Worm (Caenorhabditis elegans) whole organism, dauer: ENCODE data around the gene egg-2.

Source experiments
- unc-62 ChIP-seq: sonication (generic microtip); optimal IDR thresholded peaks from 2 replicates; lab custom pipeline; 2017; ENCODE audit warnings: missing biosample characterization, missing genetic modification reagents, missing genetic modification characterization

The egg-2 gene

ce11 chrIII:7078737-7079136 is 18.4 kb upstream of the egg-2 start, which contains the start of gene ZK418.6:
Gene ZK418.6, minus strand, starts transcription at chrIII:7078837.
- TF ChIP-seq unc-62 (GFP tag; lab: Kevin White, UChicago): no peak

- no peak for TF ChIP-seq unc-62 (GFP tag; lab: Kevin White, UChicago)
Measured at ce11 chrIII:7076386-7076785, 16.0 kb upstream of the egg-2 start, which contains the start of gene ZK418.13. Gene ZK418.13, minus strand, starts transcription at chrIII:7076486.

- TF ChIP-seq unc-62 (GFP tag; lab: Kevin White, UChicago): no peak
Measured at ce11 chrIII:7073801-7074386, 13.5 kb upstream of the egg-2 start, which contains the start of gene ZK418.5. Gene ZK418.5, minus strand, starts transcription at chrIII:7073851.

DNA sequence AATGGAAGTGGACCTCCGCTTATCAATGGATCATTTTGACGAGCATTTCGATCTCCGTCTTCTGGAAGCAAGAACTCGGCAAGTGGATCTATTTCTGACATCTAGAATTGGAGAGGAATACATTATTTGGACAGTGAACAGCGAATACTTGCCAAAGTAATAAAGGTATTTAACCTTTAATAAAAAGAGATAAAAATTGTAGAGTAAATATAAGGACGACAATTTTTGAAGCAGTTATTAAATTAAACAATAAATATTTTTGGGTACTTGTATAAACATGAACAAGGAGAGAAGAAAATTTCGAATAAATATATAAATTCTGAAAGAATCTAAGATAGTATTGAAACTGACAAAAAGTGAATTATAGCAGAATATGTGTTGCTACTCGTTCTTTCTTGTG is 12.1 kb upstream of the egg-2 start, which contains the start of gene lin-37:
TSS of gene lin-37 (minus strand) at position 101 of the 400 bp plus-strand sequence.
- no peak for TF ChIP-seq unc-62 (GFP tag; lab: Kevin White, UChicago)

DNA sequence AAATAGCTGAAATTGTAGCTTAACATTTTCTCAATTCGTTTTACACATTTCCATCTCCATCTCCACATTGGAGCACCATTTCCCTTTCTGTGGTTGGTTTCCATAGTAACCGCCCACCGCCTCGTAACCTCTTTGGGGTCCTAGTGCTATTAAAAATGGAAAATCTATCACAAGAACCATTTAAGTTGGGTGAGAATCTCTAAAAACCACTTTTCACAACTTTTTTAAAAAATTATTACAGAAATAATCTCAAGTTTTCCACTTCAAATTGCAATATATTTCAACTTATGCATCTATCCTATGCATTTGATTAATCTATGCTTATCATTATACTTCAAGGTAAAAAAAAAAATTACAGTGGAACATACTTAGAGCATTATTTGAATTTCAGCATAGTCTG is 9.6 kb upstream of the egg-2 start, which contains the start of gene tmem-17:
TSS of gene tmem-17 (plus strand) at position 301 of the 400 bp plus-strand sequence.
- no peak for TF ChIP-seq unc-62 (GFP tag; lab: Kevin White, UChicago)

DNA sequence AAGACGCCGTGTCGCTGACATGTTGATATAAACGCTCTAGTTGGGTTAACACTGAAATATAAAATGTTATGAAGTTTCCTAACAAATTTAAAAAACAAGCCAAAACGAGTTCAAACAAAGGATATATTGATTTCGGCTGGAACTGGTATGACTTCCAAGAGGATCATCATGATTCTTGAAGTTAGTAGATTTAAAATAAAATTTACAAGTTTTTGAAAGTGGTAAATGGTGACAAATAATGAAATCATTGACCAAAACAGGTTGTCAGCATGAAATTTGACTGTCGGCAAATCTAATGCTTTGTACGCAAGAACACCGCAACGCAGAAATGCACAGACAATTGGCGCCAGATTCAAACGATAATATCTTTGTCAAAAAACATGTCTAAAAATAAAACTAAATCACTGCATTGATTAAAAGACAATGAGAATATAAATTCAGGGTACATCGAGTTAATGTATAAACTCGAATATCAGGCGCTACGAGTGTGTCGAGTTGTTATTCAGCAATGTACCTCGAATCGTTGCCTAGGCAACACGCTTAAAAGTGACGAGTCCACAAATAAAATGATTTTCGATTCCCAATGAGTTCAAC is 8.2 kb upstream of the egg-2 start, which contains the start of the genes ubc-18 and R01H2.8:
TSS of gene ubc-18 (minus strand) at position 51 of the 594 bp plus-strand sequence.
TSS of gene R01H2.8 (plus strand) at position 544 of the 594 bp plus-strand sequence.
- no peak for TF ChIP-seq unc-62 (GFP tag; lab: Kevin White, UChicago)

- no peak for TF ChIP-seq unc-62 (GFP tag; lab: Kevin White, UChicago)
Measured at ce11 chrIII:7067385-7067896, 7.1 kb upstream of the egg-2 start, which contains the start of gene ger-1. Gene ger-1, minus strand, starts transcription at chrIII:7067477.

- no peak for TF ChIP-seq unc-62 (GFP tag; lab: Kevin White, UChicago)
Measured at ce11 chrIII:7064185-7064584, 3.8 kb upstream of the egg-2 start, which contains the start of gene R01H2.4. Gene R01H2.4, minus strand, starts transcription at chrIII:7064285.

ce11 chrIII:7063061-7063460 is 2.7 kb upstream of the egg-2 start:
- TF ChIP-seq unc-62 (GFP tag; lab: Kevin White, UChicago): no peak

DNA sequence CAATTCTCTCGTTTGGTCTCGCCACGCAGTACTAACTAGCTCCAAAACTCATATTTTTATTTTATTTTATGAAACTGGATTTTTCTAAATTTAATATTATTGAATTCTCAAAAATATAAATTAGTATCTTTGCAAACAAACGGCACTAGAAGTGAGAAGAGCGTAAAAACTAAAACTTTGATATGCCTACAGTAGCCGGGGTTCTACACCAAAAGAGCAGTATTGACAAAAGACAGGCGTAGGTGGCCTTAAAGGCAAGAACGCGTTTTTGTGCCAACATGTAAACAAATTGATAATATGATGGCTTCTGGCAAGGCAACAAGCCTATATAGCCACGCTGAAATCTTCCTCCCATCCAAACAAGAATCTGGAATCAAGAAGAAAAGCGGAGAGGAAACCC is 2.2 kb upstream of the egg-2 start, which contains the start of gene R01H2.1:
TSS of gene R01H2.1 (plus strand) at position 301 of the 400 bp plus-strand sequence.
- no peak for TF ChIP-seq unc-62 (GFP tag; lab: Kevin White, UChicago)

DNA sequence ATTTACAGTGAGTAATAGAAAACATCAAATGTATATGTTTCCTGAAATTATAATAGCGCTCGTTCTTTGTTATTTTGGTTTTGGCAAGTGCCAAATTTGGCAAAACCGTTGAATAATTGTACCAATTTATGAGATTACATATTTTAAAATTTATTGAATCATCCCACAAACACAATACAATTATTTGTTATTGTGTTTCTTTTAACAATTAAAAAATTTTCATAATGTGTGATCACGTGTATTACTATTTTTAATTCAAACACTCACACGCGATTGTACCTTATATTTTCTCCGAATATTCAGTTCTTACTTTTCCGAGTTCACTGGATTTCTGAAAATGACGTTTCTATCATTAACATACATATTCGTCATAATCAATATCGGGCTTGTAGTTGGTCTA is 4.1 kb downstream of the egg-2 start, which contains the start of gene R01H2.2:
TSS of gene R01H2.2 (plus strand) at position 301 of the 400 bp plus-strand sequence.
- no peak for TF ChIP-seq unc-62 (GFP tag; lab: Kevin White, UChicago)

- TF ChIP-seq unc-62 (GFP tag; lab: Kevin White, UChicago): no peak
Measured at ce11 chrIII:7045643-7046042, 14.7 kb downstream of the egg-2 start, which contains the start of gene R01H2.7. Gene R01H2.7, minus strand, starts transcription at chrIII:7045743.

- TF ChIP-seq unc-62 (GFP tag; lab: Kevin White, UChicago): no peak
Measured at ce11 chrIII:7034252-7035223, 25.8 kb downstream of the egg-2 start.

ce11 chrIII:7032070-7032469 is 28.3 kb downstream of the egg-2 start:
- TF ChIP-seq unc-62 (GFP tag; lab: Kevin White, UChicago): no peak
